Worm (Caenorhabditis elegans) whole organism, L1 larva: ENCODE measurements around the gene AH10.4.
A peak's percentile ranks its signal among the peaks of the same experiment; 100 is the strongest.

Source experiments
- C04F5.9 ChIP-seq: sonication (generic microtip); optimal IDR thresholded peaks from 2 replicates; lab custom pipeline; 2016; ENCODE audit warnings: missing genetic modification characterization, missing compliant biosample characterization
- C34B4.2 ChIP-seq: sonication (generic microtip); optimal IDR thresholded peaks from 2 replicates; lab custom pipeline; 2017; ENCODE audit warnings: mild to moderate bottlenecking, missing genetic modification characterization, missing compliant biosample characterization
- Y116A8C.19 ChIP-seq: sonication (generic microtip); optimal IDR thresholded peaks from 2 replicates; lab custom pipeline; 2016; ENCODE audit warnings: missing compliant biosample characterization, missing genetic modification characterization, borderline replicate concordance
- ama-1 ChIP-seq: fragments of 150-350 bp; optimal IDR thresholded peaks from 2 replicates; lab custom pipeline; 2014
- ceh-82 ChIP-seq, 3 experiments: fragments of 150-350 bp in 1 of 3; sonication (generic microtip) in 2 of 3; optimal IDR thresholded peaks; 2 replicates each; lab custom pipeline; 2014 to 2017; ENCODE audit warnings: missing biosample characterization in 3 of 3, missing genetic modification characterization in 3 of 3
- ces-1 ChIP-seq: fragments of 150-350 bp; optimal IDR thresholded peaks from 2 replicates; lab custom pipeline; 2014; ENCODE audit warnings: missing biosample characterization, missing genetic modification reagents, missing genetic modification characterization
- dsc-1 ChIP-seq: sonication (generic microtip); optimal IDR thresholded peaks from 2 replicates; lab custom pipeline; 2016; ENCODE audit warnings: mild to moderate bottlenecking, missing genetic modification characterization, missing compliant biosample characterization
- efl-1 ChIP-seq, 4 experiments: fragments of 150-350 bp; optimal IDR thresholded peaks in 3 of 4; peaks in 1 of 4; 1 replicate in 1 of 4; 2 replicates in 3 of 4; lab custom pipeline; 2014; ENCODE audit warnings: missing biosample characterization in 2 of 4, missing genetic modification characterization in 2 of 4, missing genetic modification reagents in 2 of 4
- egl-13 ChIP-seq: sonication (generic microtip); optimal IDR thresholded peaks from 2 replicates; lab custom pipeline; 2016; ENCODE audit warnings: missing genotype, missing genetic modification reagents, missing genetic modification characterization, missing compliant biosample characterization
- elt-2 ChIP-seq: sonication (generic microtip); optimal IDR thresholded peaks from 2 replicates; lab custom pipeline; 2016; ENCODE audit warnings: missing genetic modification characterization, mild to moderate bottlenecking, inconsistent platforms, missing compliant biosample characterization, missing genetic modification reagents
- elt-3 ChIP-seq, 6 experiments: fragments of 150-350 bp in 1 of 6; sonication (generic microtip); optimal IDR thresholded peaks; 2 replicates each; lab custom pipeline; 2017 to 2018; ENCODE audit warnings: missing biosample characterization in 6 of 6, missing genetic modification characterization in 6 of 6, inconsistent platforms in 1 of 6
- ets-5 ChIP-seq: fragments of 200-800 bp; sonication (Bioruptor generic); IDR thresholded peaks from 2 replicates; pipeline ENCODE4 v1.3.6; 2022; ENCODE audit warnings: missing genetic modification characterization, missing compliant biosample characterization
- fkh-10 ChIP-seq: sonication (generic microtip); optimal IDR thresholded peaks from 2 replicates; lab custom pipeline; 2017; ENCODE audit warnings: missing biosample characterization, missing genetic modification reagents, missing genetic modification characterization
- fkh-4 ChIP-seq: sonication (generic microtip); optimal IDR thresholded peaks from 2 replicates; lab custom pipeline; 2016; ENCODE audit warnings: missing compliant biosample characterization, missing genetic modification characterization, borderline replicate concordance
- fos-1 ChIP-seq: fragments of 150-350 bp; optimal IDR thresholded peaks from 2 replicates; lab custom pipeline; 2014; ENCODE audit warnings: missing biosample characterization, missing genetic modification characterization
- grh-1 ChIP-seq: fragments of 200-800 bp; sonication (Bioruptor generic); IDR thresholded peaks from 2 replicates; pipeline ENCODE4 v1.3.6; 2022; ENCODE audit warnings: missing genetic modification reagents, missing genetic modification characterization, missing compliant biosample characterization
- irx-1 ChIP-seq: sonication (generic microtip); optimal IDR thresholded peaks from 2 replicates; lab custom pipeline; 2016; ENCODE audit warnings: missing genetic modification characterization, missing compliant biosample characterization
- jun-1 ChIP-seq: fragments of 150-350 bp; optimal IDR thresholded peaks from 2 replicates; lab custom pipeline; 2014; ENCODE audit warnings: missing biosample characterization, missing genetic modification reagents, missing genetic modification characterization
- lin-13 ChIP-seq: fragments of 150-350 bp; optimal IDR thresholded peaks from 2 replicates; lab custom pipeline; 2014; ENCODE audit warnings: missing biosample characterization, missing genetic modification reagents, missing genetic modification characterization
- lin-14 ChIP-seq: fragments of 200-800 bp; sonication (Bioruptor generic); optimal IDR thresholded peaks from 2 replicates; lab custom pipeline; 2018; ENCODE audit warnings: mild to moderate bottlenecking, missing genetic modification characterization, moderate library complexity, missing compliant biosample characterization
- lin-35 ChIP-seq, 2 experiments: fragments of 150-350 bp; optimal IDR thresholded peaks; 2 replicates each; lab custom pipeline; 2014; ENCODE audit warnings: missing biosample characterization in 2 of 2, missing genetic modification characterization in 2 of 2, missing genetic modification reagents in 2 of 2
- mab-9 ChIP-seq: fragments of 200-800 bp; sonication (Bioruptor generic); IDR thresholded peaks from 2 replicates; pipeline ENCODE4 v1.3.6; 2022; ENCODE audit warnings: missing genetic modification reagents, missing genetic modification characterization, missing compliant biosample characterization
- mep-1 ChIP-seq: fragments of 150-350 bp; optimal IDR thresholded peaks from 2 replicates; lab custom pipeline; 2014; ENCODE audit warnings: missing biosample characterization, missing genetic modification characterization
- nhr-71 ChIP-seq: sonication (generic microtip); optimal IDR thresholded peaks from 2 replicates; lab custom pipeline; 2016; ENCODE audit warnings: mild to moderate bottlenecking, missing genetic modification characterization, moderate library complexity, missing compliant biosample characterization
- nhr-76 ChIP-seq: sonication (generic microtip); optimal IDR thresholded peaks from 2 replicates; lab custom pipeline; 2017; ENCODE audit warnings: missing biosample characterization, missing genetic modification characterization
- nhr-77 ChIP-seq: fragments of 150-350 bp; optimal IDR thresholded peaks from 2 replicates; lab custom pipeline; 2014; ENCODE audit warnings: missing biosample characterization, missing genetic modification characterization
- nhr-84 ChIP-seq: sonication (generic microtip); optimal IDR thresholded peaks from 2 replicates; lab custom pipeline; 2017; ENCODE audit warnings: missing biosample characterization, missing genetic modification characterization
- pag-3 ChIP-seq: sonication (generic microtip); optimal IDR thresholded peaks from 2 replicates; lab custom pipeline; 2017; ENCODE audit warnings: missing genetic modification characterization, mild to moderate bottlenecking, missing compliant biosample characterization, antibody characterized with exemption, borderline replicate concordance; ENCODE audit not compliant: insufficient read depth
- pax-3 ChIP-seq: fragments of 200-800 bp; sonication (Bioruptor generic); optimal IDR thresholded peaks from 2 replicates; lab custom pipeline; 2018; ENCODE audit warnings: mild to moderate bottlenecking, missing genetic modification characterization, moderate library complexity, missing compliant biosample characterization
- pqm-1 ChIP-seq: sonication (generic microtip); optimal IDR thresholded peaks from 3 replicates; lab custom pipeline; 2017; ENCODE audit warnings: missing biosample characterization, missing genetic modification characterization
- sup-37 ChIP-seq: fragments of 200-800 bp; sonication (Bioruptor generic); optimal IDR thresholded peaks from 2 replicates; lab custom pipeline; 2018; ENCODE audit warnings: mild to moderate bottlenecking, missing genetic modification characterization, missing compliant biosample characterization
- tlp-1 ChIP-seq: fragments of 150-350 bp; optimal IDR thresholded peaks from 2 replicates; lab custom pipeline; 2014; ENCODE audit warnings: missing biosample characterization, missing genetic modification characterization
- unc-130 ChIP-seq: fragments of 150-350 bp; optimal IDR thresholded peaks from 2 replicates; lab custom pipeline; 2017; ENCODE audit warnings: missing biosample characterization, missing genetic modification characterization, inconsistent platforms
- unc-86 ChIP-seq: sonication (generic microtip); optimal IDR thresholded peaks from 2 replicates; lab custom pipeline; 2016; ENCODE audit warnings: missing genetic modification characterization, missing compliant biosample characterization
- vab-15 ChIP-seq: sonication (generic microtip); optimal IDR thresholded peaks from 2 replicates; lab custom pipeline; 2017; ENCODE audit warnings: missing genotype, mild to moderate bottlenecking, missing genetic modification characterization, missing compliant biosample characterization
- xbp-1 ChIP-seq: sonication (generic microtip); optimal IDR thresholded peaks from 2 replicates; lab custom pipeline; 2016; ENCODE audit warnings: missing genetic modification characterization, missing compliant biosample characterization
- zag-1 ChIP-seq: fragments of 150-350 bp; optimal IDR thresholded peaks from 2 replicates; lab custom pipeline; 2014; ENCODE audit warnings: missing biosample characterization, missing genetic modification characterization

Gene AH10.4

ce11 chrV:14127834-14128233 is 9.8 kb downstream of the AH10.4 start:
- TF ChIP-seq lin-14 (GFP tag; lab: Kevin White, UChicago) (peak; percentile 37), lin-35 (GFP tag; optimal IDR thresholded peaks at IDR 0.05; lab: Kevin White, UChicago) (peak in 1 of 2 experiments; percentile 7), efl-1 (optimal IDR thresholded peaks at IDR 0.05; lab: Kevin White, UChicago) (no peak), efl-1 (GFP tag; optimal IDR thresholded peaks at IDR 0.05 in 1 of 2; lab: Kevin White, UChicago) (peak in 1 of 2 experiments; percentile 83), irx-1 (no peak)

ce11 chrV:14126341-14126924 is 11.2 kb downstream of the AH10.4 start:
- no peak for TF ChIP-seq C04F5.9
- TF ChIP-seq lin-14 (GFP tag; lab: Kevin White, UChicago): peak; percentile 57
- TF ChIP-seq grh-1: no peak
- no peak for TF ChIP-seq nhr-71 (tag; lab: Kevin White, UChicago)
- TF ChIP-seq ceh-82 (tag; optimal IDR thresholded peaks at IDR 0.05; lab: Kevin White, UChicago): peak in 1 of 3 experiments; percentile 27
- TF ChIP-seq pqm-1: no peak
- no peak for TF ChIP-seq fkh-4
- TF ChIP-seq fkh-10 (GFP tag; lab: Kevin White, UChicago): peak; percentile 3

ce11 chrV:14123176-14123575 is 14.5 kb downstream of the AH10.4 start:
- TF ChIP-seq nhr-76 (no peak), elt-3 (tag; optimal IDR thresholded peaks at IDR 0.05; lab: Kevin White, UChicago) (no peak), mep-1 (tag; lab: Kevin White, UChicago) (no peak), pqm-1 (no peak), tlp-1 (no peak), ces-1 (GFP tag; lab: Kevin White, UChicago) (no peak), vab-15 (tag; lab: Kevin White, UChicago) (no peak)

- TF ChIP-seq unc-86 (tag; lab: Kevin White, UChicago): no peak
- TF ChIP-seq pax-3 (tag; lab: Kevin White, UChicago): no peak
- no peak for TF ChIP-seq lin-14 (GFP tag; lab: Kevin White, UChicago)
- TF ChIP-seq elt-2: no peak
- TF ChIP-seq sup-37: no peak
- TF ChIP-seq lin-13 (GFP tag; lab: Kevin White, UChicago): no peak
- no peak for TF ChIP-seq efl-1 (optimal IDR thresholded peaks at IDR 0.05; lab: Kevin White, UChicago)
- no peak for TF ChIP-seq efl-1 (GFP tag; optimal IDR thresholded peaks at IDR 0.05 in 1 of 2; lab: Kevin White, UChicago)
- TF ChIP-seq nhr-71 (tag; lab: Kevin White, UChicago): no peak
- TF ChIP-seq, all 84 proteins: peak for 0
Measured at ce11 chrV:14120674-14121073, 17.0 kb downstream of the AH10.4 start.

ce11 chrV:14110042-14110441 is 27.6 kb downstream of the AH10.4 start, which contains the start of gene H39E23.2:
Gene H39E23.2, plus strand, starts transcription at chrV:14110342.
- TF ChIP-seq fos-1 (tag; lab: Kevin White, UChicago): no peak
- no peak for TF ChIP-seq tlp-1
- no peak for TF ChIP-seq dsc-1 (tag; lab: Kevin White, UChicago)
- no peak for TF ChIP-seq Y116A8C.19 (tag; lab: Kevin White, UChicago)
- no peak for TF ChIP-seq mab-9
- no peak for TF ChIP-seq egl-13 (tag; lab: Kevin White, UChicago)

- TF ChIP-seq ama-1 (no peak), nhr-84 (no peak), unc-86 (tag; lab: Kevin White, UChicago) (no peak), lin-35 (GFP tag; optimal IDR thresholded peaks at IDR 0.05; lab: Kevin White, UChicago) (no peak), mep-1 (tag; lab: Kevin White, UChicago) (no peak), Y116A8C.19 (tag; lab: Kevin White, UChicago) (no peak), jun-1 (no peak), egl-13 (tag; lab: Kevin White, UChicago) (no peak), xbp-1 (tag; lab: Kevin White, UChicago) (no peak), ets-5 (no peak), pag-3 (no peak), grh-1 (no peak), nhr-77 (tag; lab: Kevin White, UChicago) (no peak), nhr-76 (no peak), C34B4.2 (no peak), unc-130 (no peak), zag-1 (tag; lab: Kevin White, UChicago) (no peak), fkh-10 (GFP tag; lab: Kevin White, UChicago) (no peak)
Measured at ce11 chrV:14107511-14107910, 30.2 kb downstream of the AH10.4 start, which contains the start of gene H39E23.3. Gene H39E23.3, plus strand, starts transcription at chrV:14107811.
